Worm (Caenorhabditis elegans) whole organism, young adult: ENCODE measurements around the gene try-1.

Experiments
- B0019.2 ChIP-seq: fragments of 200-800 bp; sonication (Bioruptor generic); conservative IDR thresholded peaks from 2 replicates; pipeline ENCODE4 v1.3.6; 2022; ENCODE audit warnings: missing genetic modification reagents, missing genetic modification characterization, missing compliant biosample characterization
- B0336.3 ChIP-seq: fragments of 200-800 bp; sonication (Bioruptor generic); IDR thresholded peaks from 2 replicates; pipeline ENCODE4 v1.3.6; 2022; ENCODE audit warnings: missing genetic modification characterization, missing compliant biosample characterization
- D2030.7 ChIP-seq: fragments of 200-800 bp; sonication (Bioruptor generic); IDR thresholded peaks from 2 replicates; pipeline ENCODE4 v1.3.6; 2022; ENCODE audit warnings: missing genetic modification reagents, missing genetic modification characterization, missing compliant biosample characterization
- F33H1.4 ChIP-seq: fragments of 200-800 bp; sonication (Bioruptor generic); IDR thresholded peaks from 2 replicates; pipeline ENCODE4 v1.3.6; 2022; ENCODE audit warnings: missing genetic modification reagents, missing genetic modification characterization, missing compliant biosample characterization
- F49E8.2 ChIP-seq: sonication (generic microtip); optimal IDR thresholded peaks from 3 replicates; lab custom pipeline; 2017; ENCODE audit warnings: missing genetic modification characterization, mild to moderate bottlenecking, missing compliant biosample characterization, antibody characterized with exemption, moderate library complexity; ENCODE audit not compliant: insufficient read depth
- F52B5.7 ChIP-seq: sonication (generic microtip); optimal IDR thresholded peaks from 2 replicates; lab custom pipeline; 2016; ENCODE audit warnings: mild to moderate bottlenecking, missing genetic modification characterization, missing compliant biosample characterization
- T07F8.4 ChIP-seq: sonication (generic microtip); optimal IDR thresholded peaks from 2 replicates; lab custom pipeline; 2016; ENCODE audit warnings: mild to moderate bottlenecking, missing genetic modification characterization, moderate library complexity, missing compliant biosample characterization
- Y53G8AR.9 ChIP-seq: fragments of 200-800 bp; sonication (Bioruptor generic); conservative IDR thresholded peaks from 2 replicates; pipeline ENCODE4 v1.3.6; 2022; ENCODE audit warnings: missing genetic modification reagents, missing genetic modification characterization, missing compliant biosample characterization
- Y95B8A.8 ChIP-seq: fragments of 200-800 bp; sonication (Bioruptor generic); IDR thresholded peaks from 2 replicates; pipeline ENCODE4 v1.3.6; 2022; ENCODE audit warnings: missing genetic modification reagents, missing genetic modification characterization, missing compliant biosample characterization
- ZK185.1 ChIP-seq: sonication (generic microtip); optimal IDR thresholded peaks from 2 replicates; lab custom pipeline; 2016; ENCODE audit warnings: mild to moderate bottlenecking, missing genetic modification characterization, missing compliant biosample characterization; ENCODE audit not compliant: poor library complexity, severe bottlenecking
- attf-3 ChIP-seq: fragments of 200-800 bp; sonication (Bioruptor generic); conservative IDR thresholded peaks from 2 replicates; pipeline ENCODE4 v1.3.6; 2022; ENCODE audit warnings: missing genetic modification reagents, missing genetic modification characterization, missing compliant biosample characterization
- ceh-100 ChIP-seq: fragments of 200-800 bp; sonication (Bioruptor generic); IDR thresholded peaks from 2 replicates; pipeline ENCODE4 v1.3.6; 2022; ENCODE audit warnings: missing genetic modification reagents, missing genetic modification characterization, missing compliant biosample characterization
- ceh-91 ChIP-seq: fragments of 200-800 bp; sonication (Bioruptor generic); IDR thresholded peaks from 2 replicates; pipeline ENCODE4 v1.3.6; 2022; ENCODE audit warnings: missing genetic modification reagents, missing genetic modification characterization, missing compliant biosample characterization
- dox-1 ChIP-seq: fragments of 200-800 bp; sonication (Bioruptor generic); IDR thresholded peaks from 2 replicates; pipeline ENCODE4 v1.3.6; 2022; ENCODE audit warnings: missing genetic modification reagents, missing genetic modification characterization, missing compliant biosample characterization
- dpff-1 ChIP-seq: sonication (generic microtip); optimal IDR thresholded peaks from 2 replicates; lab custom pipeline; 2017; ENCODE audit warnings: mild to moderate bottlenecking, missing genetic modification characterization, missing compliant biosample characterization
- dpl-1 ChIP-seq: fragments of 150-350 bp; optimal IDR thresholded peaks from 2 replicates; lab custom pipeline; 2014; ENCODE audit warnings: missing biosample characterization, missing genetic modification reagents, missing genetic modification characterization
- efl-1 ChIP-seq: fragments of 150-350 bp; optimal IDR thresholded peaks from 2 replicates; lab custom pipeline; 2014; ENCODE audit warnings: missing biosample characterization, missing genetic modification reagents, missing genetic modification characterization
- egl-44 ChIP-seq: fragments of 200-800 bp; sonication (Bioruptor generic); IDR thresholded peaks from 2 replicates; pipeline ENCODE4 v1.3.6; 2022; ENCODE audit warnings: missing genetic modification reagents, missing genetic modification characterization, missing compliant biosample characterization
- ekl-4 ChIP-seq: fragments of 200-800 bp; sonication (Bioruptor generic); IDR thresholded peaks from 2 replicates; pipeline ENCODE4 v1.3.6; 2022; ENCODE audit warnings: missing genetic modification reagents, missing genetic modification characterization, missing compliant biosample characterization
- ets-4 ChIP-seq: fragments of 200-800 bp; sonication (Bioruptor generic); optimal IDR thresholded peaks from 2 replicates; lab custom pipeline; 2018; ENCODE audit warnings: mild to moderate bottlenecking, missing genetic modification characterization, missing compliant biosample characterization
- fkh-3 ChIP-seq: sonication (generic microtip); optimal IDR thresholded peaks from 2 replicates; lab custom pipeline; 2016; ENCODE audit warnings: mild to moderate bottlenecking, missing genetic modification characterization, missing compliant biosample characterization
- him-1 ChIP-seq: sonication (generic microtip); optimal IDR thresholded peaks from 2 replicates; lab custom pipeline; 2016; ENCODE audit warnings: missing genotype, missing genetic modification reagents, missing genetic modification characterization, missing compliant biosample characterization
- hlh-26 ChIP-seq: fragments of 200-800 bp; sonication (Bioruptor generic); conservative IDR thresholded peaks from 2 replicates; pipeline ENCODE4 v1.3.6; 2022; ENCODE audit warnings: missing genetic modification reagents, missing genetic modification characterization, missing compliant biosample characterization
- hrde-1 ChIP-seq: sonication (generic microtip); optimal IDR thresholded peaks from 2 replicates; lab custom pipeline; 2016; ENCODE audit warnings: missing genetic modification characterization, mild to moderate bottlenecking, missing compliant biosample characterization, moderate library complexity, missing genotype, missing genetic modification reagents, borderline replicate concordance
- lin-35 ChIP-seq, 3 experiments: fragments of 150-350 bp in 2 of 3; sonication (generic microtip) in 1 of 3; optimal IDR thresholded peaks; 2 replicates each; lab custom pipeline; 2014 to 2018; ENCODE audit warnings: missing biosample characterization in 3 of 3, missing genetic modification characterization in 3 of 3, missing genetic modification reagents in 3 of 3
- lin-40 ChIP-seq: sonication (generic microtip); optimal IDR thresholded peaks from 2 replicates; lab custom pipeline; 2016; ENCODE audit warnings: missing genetic modification characterization, mild to moderate bottlenecking, missing compliant biosample characterization, missing genotype, missing genetic modification reagents
- lin-54 ChIP-seq: fragments of 200-800 bp; sonication (Bioruptor generic); optimal IDR thresholded peaks from 2 replicates; lab custom pipeline; 2018; ENCODE audit warnings: mild to moderate bottlenecking, missing genetic modification characterization, missing compliant biosample characterization
- madf-6 ChIP-seq: fragments of 200-800 bp; sonication (Bioruptor generic); IDR thresholded peaks from 2 replicates; pipeline ENCODE4 v1.3.6; 2022; ENCODE audit warnings: missing genetic modification reagents, missing genetic modification characterization, missing compliant biosample characterization
- madf-8 ChIP-seq: fragments of 200-800 bp; sonication (Bioruptor generic); conservative IDR thresholded peaks from 2 replicates; pipeline ENCODE4 v1.3.6; 2022; ENCODE audit warnings: missing genetic modification reagents, missing genetic modification characterization, missing compliant biosample characterization
- mcd-1 ChIP-seq: fragments of 200-800 bp; sonication (Bioruptor generic); IDR thresholded peaks from 2 replicates; pipeline ENCODE4 v1.3.6; 2022; ENCODE audit warnings: missing genetic modification reagents, missing genetic modification characterization, missing compliant biosample characterization
- pbrm-1 ChIP-seq: fragments of 200-800 bp; sonication (Bioruptor generic); IDR thresholded peaks from 2 replicates; pipeline ENCODE4 v1.3.6; 2022; ENCODE audit warnings: missing genetic modification reagents, missing genetic modification characterization, missing compliant biosample characterization
- pha-4 ChIP-seq: fragments of 150-350 bp; sonication (generic microtip); optimal IDR thresholded peaks from 2 replicates; lab custom pipeline; 2014; ENCODE audit warnings: missing biosample characterization, missing genetic modification reagents, missing genetic modification characterization
- rcor-1 ChIP-seq: fragments of 200-800 bp; sonication (Bioruptor generic); IDR thresholded peaks from 2 replicates; pipeline ENCODE4 v1.3.6; 2022; ENCODE audit warnings: missing genetic modification reagents, missing genetic modification characterization, missing compliant biosample characterization
- snpc-1.1 ChIP-seq: sonication (generic microtip); optimal IDR thresholded peaks from 2 replicates; lab custom pipeline; 2017; ENCODE audit warnings: missing genetic modification characterization, mild to moderate bottlenecking, missing compliant biosample characterization, antibody characterized with exemption, moderate library complexity, missing genotype, missing genetic modification reagents; ENCODE audit not compliant: insufficient read depth
- snpc-1.3 ChIP-seq: sonication (generic microtip); optimal IDR thresholded peaks from 2 replicates; lab custom pipeline; 2017; ENCODE audit warnings: missing genetic modification characterization, mild to moderate bottlenecking, missing compliant biosample characterization, antibody characterized with exemption, moderate library complexity, missing genotype, missing genetic modification reagents; ENCODE audit not compliant: insufficient read depth
- snpc-3.4 ChIP-seq: sonication (generic microtip); optimal IDR thresholded peaks from 2 replicates; lab custom pipeline; 2017; ENCODE audit warnings: missing genetic modification characterization, mild to moderate bottlenecking, missing compliant biosample characterization, antibody characterized with exemption, moderate library complexity, missing genotype, missing genetic modification reagents
- snpc-4 ChIP-seq, 5 experiments: fragments of 150-350 bp in 1 of 5; sonication (generic microtip) in 4 of 5; optimal IDR thresholded peaks; 2 replicates each; lab custom pipeline; 2014 to 2018; ENCODE audit warnings: missing genetic modification characterization in 5 of 5, missing biosample characterization in 3 of 5, antibody characterized with exemption in 2 of 5, mild to moderate bottlenecking in 2 of 5, missing compliant biosample characterization in 2 of 5, missing genotype in 2 of 5, moderate library complexity in 2 of 5, missing genetic modification reagents in 1 of 5
- tbp1 ChIP-seq: fragments of 200-800 bp; sonication (Bioruptor generic); optimal IDR thresholded peaks from 2 replicates; lab custom pipeline; 2018; ENCODE audit warnings: mild to moderate bottlenecking, missing genetic modification characterization, missing compliant biosample characterization
- zim-3 ChIP-seq: sonication (generic microtip); optimal IDR thresholded peaks from 2 replicates; lab custom pipeline; 2017; ENCODE audit warnings: mild to moderate bottlenecking, missing genetic modification characterization, moderate library complexity, missing compliant biosample characterization
- ztf-18 ChIP-seq: sonication (generic microtip); optimal IDR thresholded peaks from 2 replicates; lab custom pipeline; 2016; ENCODE audit warnings: missing genotype, mild to moderate bottlenecking, missing genetic modification characterization, missing compliant biosample characterization
- ztf-25 ChIP-seq: fragments of 200-800 bp; sonication (Bioruptor generic); IDR thresholded peaks from 2 replicates; pipeline ENCODE4 v1.3.6; 2022; ENCODE audit warnings: missing genetic modification reagents, missing genetic modification characterization, missing compliant biosample characterization
- ztf-26 ChIP-seq: sonication (generic microtip); optimal IDR thresholded peaks from 2 replicates; lab custom pipeline; 2017; ENCODE audit warnings: missing genetic modification characterization, missing compliant biosample characterization

The try-1 gene

ce11 chrII:4999122-4999521 lies 49.8 kb upstream of the try-1 start, which contains the start of gene citk-2 (continued):
- TF ChIP-seq Y53G8AR.9 (GFP tag; lab: Robert Waterston, UW) (peak; percentile 70; the same call in 1 of the 2 replicates), snpc-3.4 (tag; lab: Kevin White, UChicago) (peak; percentile 55), ceh-100 (GFP tag; lab: Robert Waterston, UW) (peak; percentile 73), ztf-18 (peak; percentile 5), hrde-1 (tag; lab: Kevin White, UChicago) (no peak), rcor-1 (GFP tag; lab: Robert Waterston, UW) (peak; percentile 47), B0019.2 (GFP tag; lab: Robert Waterston, UW) (no peak), egl-44 (GFP tag; lab: Robert Waterston, UW) (no peak), lin-54 (GFP tag; lab: Kevin White, UChicago) (peak; percentile 97), D2030.7 (GFP tag; lab: Robert Waterston, UW) (no peak), hlh-26 (GFP tag; lab: Robert Waterston, UW) (no peak), tbp1 (GFP tag; lab: Kevin White, UChicago) (peak; percentile 57), ekl-4 (GFP tag; lab: Robert Waterston, UW) (peak; percentile 70; the same call in 1 of the 2 replicates), him-1 (no peak), ztf-25 (no peak), dox-1 (peak; percentile 30; the same call in 1 of the 2 replicates), snpc-1.3 (no peak), ZK185.1 (peak; percentile 53), F49E8.2 (tag; lab: Kevin White, UChicago) (no peak), snpc-1.1 (tag; lab: Kevin White, UChicago) (peak; percentile 41), madf-8 (no peak), B0336.3 (GFP tag; lab: Robert Waterston, UW) (0 out of 2 replicates have a peak, but pooled peaks have one; percentile 25), efl-1 (GFP tag; lab: Kevin White, UChicago) (peak; percentile 91), pbrm-1 (GFP tag; lab: Robert Waterston, UW) (0 out of 2 replicates have a peak, but pooled peaks have one; percentile 42), Y95B8A.8 (GFP tag; lab: Robert Waterston, UW) (no peak), ets-4 (GFP tag; lab: Kevin White, UChicago) (no peak), attf-3 (GFP tag; lab: Robert Waterston, UW) (peak; percentile 30; the same call in 1 of the 2 replicates), ceh-91 (GFP tag; lab: Robert Waterston, UW) (0 out of 2 replicates have a peak, but pooled peaks have one; percentile 37), zim-3 (no peak), madf-6 (GFP tag; lab: Robert Waterston, UW) (peak; percentile 58), fkh-3 (no peak), T07F8.4 (no peak), lin-40 (no peak), pha-4 (tag; lab: Kevin White, UChicago) (peak; percentile 90), snpc-4 (GFP tag; optimal IDR thresholded peaks at IDR 0.05; lab: Kevin White, UChicago) (no peak), snpc-4 (tag; optimal IDR thresholded peaks at IDR 0.05; lab: Kevin White, UChicago) (peak in 1 of 4 experiments; percentile 46), F52B5.7 (tag; lab: Kevin White, UChicago) (no peak), dpff-1 (no peak), ztf-26 (peak; percentile 4), mcd-1 (GFP tag; lab: Robert Waterston, UW) (peak; percentile 79), dpl-1 (GFP tag; lab: Kevin White, UChicago) (peak; percentile 95), F33H1.4 (GFP tag; lab: Robert Waterston, UW) (peak; percentile 59), lin-35 (GFP tag; optimal IDR thresholded peaks at IDR 0.05; lab: Kevin White, UChicago) (peak; percentile 52 to 98 (median 71))
